Worm (Caenorhabditis elegans): ENCODE data around the gene dli-1.

ce11 chrIV:13067200-13067599 lies 31.4 kb downstream of the dli-1 start, which contains the start of gene col-131:
- TF ChIP-seq tra-4 (tag; optimal IDR thresholded peaks at IDR 0.05) (no peak), ama-1 (optimal IDR thresholded peaks at IDR 0.05) (no peak), scrt-1 (GFP tag; IDR thresholded peaks at IDR 0.05) (no peak), hmg-4 (GFP tag; optimal IDR thresholded peaks at IDR 0.05) (no peak), tbx-37 (GFP tag; conservative IDR thresholded peaks at IDR 0.05) (no peak), F13C5.2 (tag; optimal IDR thresholded peaks at IDR 0.05) (no peak), B0310.2 (tag; optimal IDR thresholded peaks at IDR 0.05) (no peak), flt-1 (GFP tag; IDR thresholded peaks at IDR 0.05) (no peak), hnd-1 (tag; optimal IDR thresholded peaks at IDR 0.05) (no peak), pes-1 (GFP tag; IDR thresholded peaks at IDR 0.05) (no peak), aly-1 (tag; optimal IDR thresholded peaks at IDR 0.05) (no peak), ceh-13 (GFP tag; optimal IDR thresholded peaks at IDR 0.05) (no peak), hmbx-1 (tag; optimal IDR thresholded peaks at IDR 0.05) (no peak), ets-7 (tag; optimal IDR thresholded peaks at IDR 0.05) (no peak)

Measured in whole organism, early embryonic.